Worm (Caenorhabditis elegans): ENCODE data around the gene kin-9.

DNA sequence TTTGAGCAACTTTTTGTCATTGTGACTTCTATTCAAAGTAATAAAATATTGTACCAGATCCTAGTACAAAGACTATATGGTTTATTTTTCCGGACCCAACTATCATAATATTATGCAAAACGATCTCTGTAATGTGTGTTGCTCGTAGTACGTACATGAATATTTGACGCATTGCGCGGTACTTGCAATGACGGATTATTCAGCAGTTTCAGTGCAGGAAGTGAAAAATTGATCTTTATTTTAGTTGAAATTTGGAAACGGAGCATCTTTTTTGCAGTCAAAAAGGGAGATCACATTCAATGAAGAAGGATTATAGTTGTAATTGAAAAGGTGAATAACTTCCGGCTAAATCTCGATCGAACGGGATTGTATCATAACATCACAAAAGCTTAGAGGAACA is 51.5 kb downstream of the kin-9 start:
- TF ChIP-seq nhr-237 (tag; optimal IDR thresholded peaks at IDR 0.05) (no peak), ztf-11 (tag; optimal IDR thresholded peaks at IDR 0.05) (no peak), unc-62 (GFP tag; optimal IDR thresholded peaks at IDR 0.05) (no peak)
